Worm (Caenorhabditis elegans): ENCODE results near the gene srbc-76.
"Not testable (repeated sequence)": the region's sequence is repeated elsewhere in the genome, so short reads cannot be mapped to it uniquely, and the experiment has no call there.

- TF ChIP-seq him-1, dao-5, W03F9.2 (tag; optimal IDR thresholded peaks at IDR 0.05): not testable (repeated sequence)
These were observed 37.0 kb upstream of the srbc-76 start, which contains the start of gene sri-26 for ce11 chrV:15215175-15215574.
